Fruit fly (Drosophila melanogaster) whole organism, embryonic: Measurements from ENCODE around the gene Osi20.

ENCODE experiments used
- CG1233 ChIP-seq: fragments of 200-800 bp; sonication (Bioruptor generic); optimal IDR thresholded peaks from 4 replicates; lab custom pipeline; 2018; ENCODE audit warnings: missing biosample characterization, mild to moderate bottlenecking, missing genetic modification characterization
- CG12942 ChIP-seq: fragments of 200-800 bp; sonication (Bioruptor generic); optimal IDR thresholded peaks from 3 replicates; lab custom pipeline; 2016; ENCODE audit warnings: missing biosample characterization, missing genetic modification characterization
- CG14965 ChIP-seq: fragments of 200-800 bp; sonication (Bioruptor generic); optimal IDR thresholded peaks from 2 replicates; lab custom pipeline; 2016; ENCODE audit warnings: missing biosample characterization, missing genetic modification characterization, borderline replicate concordance
- CG8478 ChIP-seq: fragments of >200 bp; optimal IDR thresholded peaks from 2 replicates; lab custom pipeline; 2018
- Mes4 ChIP-seq: fragments of 200-800 bp; sonication (Bioruptor generic); optimal IDR thresholded peaks from 2 replicates; lab custom pipeline; 2016; ENCODE audit warnings: missing biosample characterization, missing genetic modification characterization
- Sox102F ChIP-seq: fragments of 200-800 bp; sonication (Bioruptor generic); optimal IDR thresholded peaks from 2 replicates; lab custom pipeline; 2018; ENCODE audit warnings: missing biosample characterization, mild to moderate bottlenecking, missing genetic modification characterization, moderate library complexity
- ab ChIP-seq: fragments of 200-800 bp; sonication (Bioruptor generic); optimal IDR thresholded peaks from 2 replicates; lab custom pipeline; 2016; ENCODE audit warnings: missing biosample characterization, missing genetic modification characterization
- hbn ChIP-seq: fragments of 200-800 bp; sonication (Bioruptor generic); IDR thresholded peaks from 2 replicates; pipeline ENCODE4 v1.3.6; 2022; ENCODE audit warnings: missing biosample characterization, missing genetic modification characterization; ENCODE audit not compliant: partially characterized antibody
- lilli ChIP-seq: fragments of 200-800 bp; sonication (Bioruptor generic); optimal IDR thresholded peaks from 3 replicates; lab custom pipeline; 2016; ENCODE audit warnings: missing biosample characterization, missing genetic modification characterization
- luna ChIP-seq: fragments of 200-800 bp; sonication (Bioruptor generic); optimal IDR thresholded peaks from 2 replicates; lab custom pipeline; 2016; ENCODE audit warnings: missing biosample characterization, missing genetic modification characterization
- odd ChIP-seq: fragments of 200-800 bp; sonication (Bioruptor generic); optimal IDR thresholded peaks from 2 replicates; lab custom pipeline; 2017; ENCODE audit warnings: missing biosample characterization, mild to moderate bottlenecking, missing genetic modification characterization

DNA sequence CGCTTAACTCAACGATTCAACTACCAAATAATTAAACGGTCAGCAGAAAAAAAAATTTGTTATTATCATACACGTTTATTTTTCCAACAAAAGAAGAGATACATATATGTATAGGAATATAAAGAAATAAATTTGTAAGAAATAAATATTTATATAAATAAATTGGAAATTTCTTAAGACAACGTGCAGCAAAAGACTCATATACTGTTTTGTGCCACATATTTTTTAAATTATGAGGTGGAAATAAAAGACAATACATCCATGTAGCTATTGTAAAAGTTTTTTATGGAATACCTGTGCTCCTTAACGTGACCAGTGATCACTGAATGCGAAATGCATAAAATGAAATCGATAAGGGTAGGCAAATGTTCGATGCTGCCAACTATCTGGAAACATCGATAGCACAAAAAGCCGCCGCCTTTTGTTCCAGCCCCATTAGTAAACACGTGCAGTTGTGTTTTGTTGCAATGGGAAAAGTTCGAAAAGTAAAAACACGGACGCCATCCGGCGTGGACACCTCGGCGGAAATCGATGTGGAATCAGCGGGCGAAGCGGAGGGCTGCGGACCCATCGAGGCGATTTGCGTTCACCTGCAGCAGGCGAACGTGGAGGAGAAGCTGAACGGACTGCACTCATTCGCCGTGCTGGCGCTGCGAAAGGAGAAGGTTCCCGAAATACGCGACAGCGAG lies 28.8 kb downstream of the Osi20 start, which contains the start of gene CG10286:
- TF ChIP-seq CG12942, result no peak
- no peak for TF ChIP-seq ab (GFP tag; lab: Kevin White, UChicago)
- peak; percentile 2 for TF ChIP-seq lilli (GFP tag; lab: Kevin White, UChicago)
- TF ChIP-seq CG8478, result no peak
- TF ChIP-seq odd (GFP tag; lab: Kevin White, UChicago), result no peak
- peak; percentile 50 for TF ChIP-seq hbn (GFP tag; lab: Robert Waterston, UW)
- peak; percentile 0 for TF ChIP-seq CG1233 (GFP tag; lab: Kevin White, UChicago)
- no peak for TF ChIP-seq Mes4 (GFP tag; lab: Kevin White, UChicago)
- no peak for TF ChIP-seq luna (GFP tag; lab: Kevin White, UChicago)
- no peak for TF ChIP-seq Sox102F (GFP tag; lab: Kevin White, UChicago)
- no peak for TF ChIP-seq CG14965 (GFP tag; lab: Kevin White, UChicago)
